Worm (Caenorhabditis elegans) whole organism, L1 larva: ENCODE measurements around the gene ctsa-2.
A peak's percentile ranks its signal among the peaks of the same experiment; 100 is the strongest.

Experiments
- C16A3.4 ChIP-seq: fragments of 150-350 bp; optimal IDR thresholded peaks from 2 replicates; lab custom pipeline; 2014; ENCODE audit warnings: missing biosample characterization, missing genetic modification characterization
- F16B12.6 ChIP-seq: fragments of 150-350 bp; optimal IDR thresholded peaks from 2 replicates; lab custom pipeline; 2014; ENCODE audit warnings: missing biosample characterization, missing genetic modification characterization
- Y116A8C.19 ChIP-seq: sonication (generic microtip); optimal IDR thresholded peaks from 2 replicates; lab custom pipeline; 2016; ENCODE audit warnings: missing compliant biosample characterization, missing genetic modification characterization, borderline replicate concordance
- ceh-63 ChIP-seq: fragments of 200-800 bp; sonication (Bioruptor generic); optimal IDR thresholded peaks from 2 replicates; lab custom pipeline; 2018; ENCODE audit warnings: mild to moderate bottlenecking, missing genetic modification characterization, missing compliant biosample characterization
- ceh-88 ChIP-seq: fragments of 200-800 bp; sonication (Bioruptor generic); IDR thresholded peaks from 2 replicates; pipeline ENCODE4 v1.3.6; 2022; ENCODE audit warnings: missing genetic modification characterization, missing compliant biosample characterization
- ceh-90 ChIP-seq: sonication (generic microtip); optimal IDR thresholded peaks from 2 replicates; lab custom pipeline; 2016; ENCODE audit warnings: missing genetic modification characterization, missing compliant biosample characterization
- dpl-1 ChIP-seq, 3 experiments: fragments of 150-350 bp in 2 of 3; sonication (generic microtip) in 1 of 3; optimal IDR thresholded peaks; 2 replicates each; lab custom pipeline; 2014 to 2017; ENCODE audit warnings: missing biosample characterization in 3 of 3, missing genetic modification characterization in 3 of 3, missing genetic modification reagents in 3 of 3
- dsc-1 ChIP-seq: sonication (generic microtip); optimal IDR thresholded peaks from 2 replicates; lab custom pipeline; 2016; ENCODE audit warnings: mild to moderate bottlenecking, missing genetic modification characterization, missing compliant biosample characterization
- egl-13 ChIP-seq: sonication (generic microtip); optimal IDR thresholded peaks from 2 replicates; lab custom pipeline; 2016; ENCODE audit warnings: missing genotype, missing genetic modification reagents, missing genetic modification characterization, missing compliant biosample characterization
- elt-3 ChIP-seq, 6 experiments: fragments of 150-350 bp in 1 of 6; sonication (generic microtip); optimal IDR thresholded peaks; 2 replicates each; lab custom pipeline; 2017 to 2018; ENCODE audit warnings: missing biosample characterization in 6 of 6, missing genetic modification characterization in 6 of 6, inconsistent platforms in 1 of 6
- ets-5 ChIP-seq: fragments of 200-800 bp; sonication (Bioruptor generic); IDR thresholded peaks from 2 replicates; pipeline ENCODE4 v1.3.6; 2022; ENCODE audit warnings: missing genetic modification characterization, missing compliant biosample characterization
- fkh-10 ChIP-seq: sonication (generic microtip); optimal IDR thresholded peaks from 2 replicates; lab custom pipeline; 2017; ENCODE audit warnings: missing biosample characterization, missing genetic modification reagents, missing genetic modification characterization
- fkh-4 ChIP-seq: sonication (generic microtip); optimal IDR thresholded peaks from 2 replicates; lab custom pipeline; 2016; ENCODE audit warnings: missing compliant biosample characterization, missing genetic modification characterization, borderline replicate concordance
- fkh-8 ChIP-seq: sonication (generic microtip); optimal IDR thresholded peaks from 2 replicates; lab custom pipeline; 2016; ENCODE audit warnings: mild to moderate bottlenecking, missing genetic modification characterization, missing compliant biosample characterization
- fos-1 ChIP-seq: fragments of 150-350 bp; optimal IDR thresholded peaks from 2 replicates; lab custom pipeline; 2014; ENCODE audit warnings: missing biosample characterization, missing genetic modification characterization
- grh-1 ChIP-seq: fragments of 200-800 bp; sonication (Bioruptor generic); IDR thresholded peaks from 2 replicates; pipeline ENCODE4 v1.3.6; 2022; ENCODE audit warnings: missing genetic modification reagents, missing genetic modification characterization, missing compliant biosample characterization
- hlh-17 ChIP-seq: fragments of 200-800 bp; sonication (Bioruptor generic); optimal IDR thresholded peaks from 2 replicates; lab custom pipeline; 2018; ENCODE audit warnings: missing genetic modification characterization, mild to moderate bottlenecking, missing compliant biosample characterization, moderate library complexity, borderline replicate concordance
- irx-1 ChIP-seq: sonication (generic microtip); optimal IDR thresholded peaks from 2 replicates; lab custom pipeline; 2016; ENCODE audit warnings: missing genetic modification characterization, missing compliant biosample characterization
- jun-1 ChIP-seq: fragments of 150-350 bp; optimal IDR thresholded peaks from 2 replicates; lab custom pipeline; 2014; ENCODE audit warnings: missing biosample characterization, missing genetic modification reagents, missing genetic modification characterization
- lin-13 ChIP-seq: fragments of 150-350 bp; optimal IDR thresholded peaks from 2 replicates; lab custom pipeline; 2014; ENCODE audit warnings: missing biosample characterization, missing genetic modification reagents, missing genetic modification characterization
- lin-14 ChIP-seq: fragments of 200-800 bp; sonication (Bioruptor generic); optimal IDR thresholded peaks from 2 replicates; lab custom pipeline; 2018; ENCODE audit warnings: mild to moderate bottlenecking, missing genetic modification characterization, moderate library complexity, missing compliant biosample characterization
- lin-35 ChIP-seq, 2 experiments: fragments of 150-350 bp; optimal IDR thresholded peaks; 2 replicates each; lab custom pipeline; 2014; ENCODE audit warnings: missing biosample characterization in 2 of 2, missing genetic modification characterization in 2 of 2, missing genetic modification reagents in 2 of 2
- lin-39 ChIP-seq: fragments of 150-350 bp; optimal IDR thresholded peaks from 2 replicates; lab custom pipeline; 2014; ENCODE audit warnings: missing biosample characterization, missing genetic modification reagents, missing genetic modification characterization
- lir-3 ChIP-seq: sonication (generic microtip); optimal IDR thresholded peaks from 2 replicates; lab custom pipeline; 2016; ENCODE audit warnings: mild to moderate bottlenecking, missing genetic modification characterization, moderate library complexity, missing compliant biosample characterization; ENCODE audit not compliant: poor library complexity
- lsy-2 ChIP-seq, 2 experiments: fragments of 150-350 bp; optimal IDR thresholded peaks; 2 replicates each; lab custom pipeline; 2014; ENCODE audit warnings: missing biosample characterization in 2 of 2, missing genetic modification characterization in 2 of 2
- mab-9 ChIP-seq: fragments of 200-800 bp; sonication (Bioruptor generic); IDR thresholded peaks from 2 replicates; pipeline ENCODE4 v1.3.6; 2022; ENCODE audit warnings: missing genetic modification reagents, missing genetic modification characterization, missing compliant biosample characterization
- mep-1 ChIP-seq: fragments of 150-350 bp; optimal IDR thresholded peaks from 2 replicates; lab custom pipeline; 2014; ENCODE audit warnings: missing biosample characterization, missing genetic modification characterization
- nhr-11 ChIP-seq: fragments of 150-350 bp; optimal IDR thresholded peaks from 2 replicates; lab custom pipeline; 2014; ENCODE audit warnings: missing biosample characterization, missing genetic modification characterization
- nhr-12 ChIP-seq: sonication (generic microtip); optimal IDR thresholded peaks from 2 replicates; lab custom pipeline; 2017; ENCODE audit warnings: missing biosample characterization, missing genetic modification characterization
- nhr-71 ChIP-seq: sonication (generic microtip); optimal IDR thresholded peaks from 2 replicates; lab custom pipeline; 2016; ENCODE audit warnings: mild to moderate bottlenecking, missing genetic modification characterization, moderate library complexity, missing compliant biosample characterization
- nhr-76 ChIP-seq: sonication (generic microtip); optimal IDR thresholded peaks from 2 replicates; lab custom pipeline; 2017; ENCODE audit warnings: missing biosample characterization, missing genetic modification characterization
- nhr-77 ChIP-seq: fragments of 150-350 bp; optimal IDR thresholded peaks from 2 replicates; lab custom pipeline; 2014; ENCODE audit warnings: missing biosample characterization, missing genetic modification characterization
- nhr-84 ChIP-seq: sonication (generic microtip); optimal IDR thresholded peaks from 2 replicates; lab custom pipeline; 2017; ENCODE audit warnings: missing biosample characterization, missing genetic modification characterization
- nhr-90 ChIP-seq: sonication (generic microtip); optimal IDR thresholded peaks from 2 replicates; lab custom pipeline; 2016; ENCODE audit warnings: mild to moderate bottlenecking, missing genetic modification characterization, missing compliant biosample characterization; ENCODE audit not compliant: poor library complexity
- pag-3 ChIP-seq: sonication (generic microtip); optimal IDR thresholded peaks from 2 replicates; lab custom pipeline; 2017; ENCODE audit warnings: missing genetic modification characterization, mild to moderate bottlenecking, missing compliant biosample characterization, antibody characterized with exemption, borderline replicate concordance; ENCODE audit not compliant: insufficient read depth
- skn-1 ChIP-seq: fragments of 150-350 bp; optimal IDR thresholded peaks from 2 replicates; lab custom pipeline; 2014; ENCODE audit warnings: missing biosample characterization, missing genetic modification characterization
- snu-23 ChIP-seq: sonication (generic microtip); optimal IDR thresholded peaks from 2 replicates; lab custom pipeline; 2016; ENCODE audit warnings: missing genetic modification characterization, missing compliant biosample characterization
- sup-37 ChIP-seq: fragments of 200-800 bp; sonication (Bioruptor generic); optimal IDR thresholded peaks from 2 replicates; lab custom pipeline; 2018; ENCODE audit warnings: mild to moderate bottlenecking, missing genetic modification characterization, missing compliant biosample characterization
- unc-62 ChIP-seq: fragments of 150-350 bp; optimal IDR thresholded peaks from 2 replicates; lab custom pipeline; 2014; ENCODE audit warnings: missing biosample characterization, missing genetic modification reagents, missing genetic modification characterization
- unc-86 ChIP-seq: sonication (generic microtip); optimal IDR thresholded peaks from 2 replicates; lab custom pipeline; 2016; ENCODE audit warnings: missing genetic modification characterization, missing compliant biosample characterization
- unc-98 ChIP-seq: fragments of 200-800 bp; sonication (Bioruptor generic); IDR thresholded peaks from 2 replicates; pipeline ENCODE4 v1.3.6; 2022; ENCODE audit warnings: missing genetic modification characterization, missing compliant biosample characterization
- zag-1 ChIP-seq: fragments of 150-350 bp; optimal IDR thresholded peaks from 2 replicates; lab custom pipeline; 2014; ENCODE audit warnings: missing biosample characterization, missing genetic modification characterization
- ztf-11 ChIP-seq, 2 experiments: sonication (generic microtip); optimal IDR thresholded peaks; 2 replicates each; lab custom pipeline; 2016 to 2017; ENCODE audit warnings: missing genetic modification characterization in 2 of 2, missing biosample characterization in 1 of 2, missing compliant biosample characterization in 1 of 2
- ztf-4 ChIP-seq: fragments of 150-350 bp; optimal IDR thresholded peaks from 2 replicates; lab custom pipeline; 2014; ENCODE audit warnings: missing biosample characterization, missing genetic modification characterization

Gene ctsa-2

DNA sequence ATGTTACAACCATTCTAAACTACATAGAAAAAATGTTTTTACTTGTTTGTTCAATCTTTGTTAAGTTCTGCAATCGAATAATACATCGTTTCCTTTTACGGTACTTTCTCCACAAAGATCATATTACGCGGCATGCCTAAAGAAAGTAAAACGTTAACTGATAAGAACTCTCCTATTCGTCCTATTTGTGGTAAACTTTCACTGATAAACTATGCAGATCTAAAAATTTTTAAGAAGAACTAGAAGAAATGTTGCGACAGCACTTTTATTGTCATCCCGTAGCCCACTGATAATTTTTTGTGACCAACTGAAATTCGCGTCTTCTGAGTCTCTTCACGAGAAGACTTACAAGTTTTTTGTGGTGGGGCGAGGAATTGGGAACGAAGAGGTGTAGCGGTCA is 3.3 kb downstream of the ctsa-2 start (continued):
- TF ChIP-seq grh-1 (no peak), fkh-4 (tag; lab: Kevin White, UChicago) (no peak), Y116A8C.19 (tag; lab: Kevin White, UChicago) (no peak), nhr-76 (tag; lab: Kevin White, UChicago) (no peak), lsy-2 (tag; optimal IDR thresholded peaks at IDR 0.05; lab: Kevin White, UChicago) (peak in 1 of 2 experiments; percentile 22), hlh-17 (GFP tag; lab: Kevin White, UChicago) (no peak), fkh-8 (tag; lab: Kevin White, UChicago) (no peak), fos-1 (tag; lab: Kevin White, UChicago) (no peak), nhr-11 (no peak), ztf-11 (tag; optimal IDR thresholded peaks at IDR 0.05; lab: Kevin White, UChicago) (no peak), dpl-1 (GFP tag; optimal IDR thresholded peaks at IDR 0.05; lab: Kevin White, UChicago) (no peak), nhr-90 (tag; lab: Kevin White, UChicago) (peak; percentile 1), lin-39 (tag; lab: Kevin White, UChicago) (no peak)

DNA sequence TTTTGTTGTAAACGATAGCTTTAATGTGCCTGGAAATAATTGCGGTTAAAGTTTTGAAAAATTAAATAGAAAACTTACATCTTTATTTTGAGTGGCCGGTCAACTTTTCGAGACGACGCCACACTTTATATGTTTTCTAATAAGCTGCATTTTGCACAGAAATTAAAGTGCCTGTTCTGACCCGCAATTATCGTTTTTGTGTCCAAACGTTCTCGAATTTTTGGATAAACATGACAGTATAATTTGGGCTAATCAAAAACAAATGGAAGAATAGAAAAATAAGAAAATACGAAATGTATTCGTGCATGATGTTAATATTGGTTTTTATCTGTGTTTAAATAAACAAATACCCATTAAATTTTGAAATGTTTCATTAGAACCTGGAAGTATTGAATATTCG is 9.7 kb downstream of the ctsa-2 start, which contains the start of gene K10C2.12:
K10C2.12 (minus strand) TSS at position 101 of the 400 bp plus-strand sequence.
- TF ChIP-seq lir-3 (tag; lab: Kevin White, UChicago) (no peak), zag-1 (no peak), lin-39 (tag; lab: Kevin White, UChicago) (no peak), lin-35 (GFP tag; optimal IDR thresholded peaks at IDR 0.05; lab: Kevin White, UChicago) (no peak), jun-1 (no peak), nhr-77 (tag; lab: Kevin White, UChicago) (no peak), nhr-90 (tag; lab: Kevin White, UChicago) (no peak)

DNA sequence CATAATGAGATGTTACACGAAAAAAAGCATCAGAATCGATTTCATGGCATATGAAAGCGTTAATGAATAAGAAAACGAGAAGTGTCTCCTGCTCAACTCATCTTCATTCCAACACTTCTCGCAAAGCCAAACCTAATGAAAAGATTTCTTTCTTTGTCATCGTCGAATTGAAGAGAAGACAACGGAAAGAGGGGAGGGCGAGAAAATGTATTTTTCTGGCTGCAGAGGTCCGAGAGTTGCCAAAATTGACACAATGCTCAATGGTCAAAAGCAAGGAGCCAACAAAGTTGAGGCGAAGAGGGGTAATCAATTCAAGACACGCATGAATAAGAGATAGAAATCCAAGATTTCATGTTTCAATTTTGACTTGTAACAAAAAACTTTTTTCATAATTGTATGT is 11.3 kb downstream of the ctsa-2 start:
- TF ChIP-seq irx-1 (no peak), dsc-1 (peak; percentile 35), lin-14 (peak; percentile 48), jun-1 (no peak), fkh-10 (GFP tag; lab: Kevin White, UChicago) (peak; percentile 64)

DNA sequence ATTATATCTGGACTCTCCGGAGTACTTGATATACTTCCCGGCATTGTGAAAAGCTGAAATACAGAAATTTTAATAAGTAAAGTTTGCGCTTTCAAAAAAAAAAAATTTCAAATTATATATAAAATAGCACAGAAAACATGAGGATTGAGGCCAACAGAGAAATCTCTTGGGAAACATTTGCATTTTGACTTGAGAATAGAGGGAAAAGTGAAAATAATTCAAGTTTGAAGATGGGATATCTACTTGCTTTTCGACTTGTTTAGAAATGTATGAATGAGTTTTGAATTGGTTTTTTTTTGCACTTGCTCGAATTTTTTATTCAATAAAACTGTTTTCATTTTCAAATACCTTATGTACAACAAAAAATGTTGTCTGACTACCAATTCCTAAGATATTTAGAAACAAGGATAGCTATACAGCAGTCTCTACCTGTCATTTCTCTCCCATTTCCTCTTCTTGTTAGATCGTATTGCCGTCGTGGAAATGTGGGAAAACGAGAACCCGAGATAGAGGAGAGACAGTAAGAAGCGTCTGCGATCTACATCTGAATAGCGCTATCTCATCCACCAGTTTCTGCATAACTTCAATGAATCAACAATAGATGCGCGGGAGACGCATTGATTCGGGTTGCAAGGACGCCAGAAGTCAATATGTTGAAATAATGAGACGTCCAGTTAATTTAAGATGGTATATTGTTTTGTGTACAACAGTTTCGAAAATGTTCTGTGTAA is 13.9 kb downstream of the ctsa-2 start, which contains the start of gene T22E5.6:
T22E5.6 (minus strand) TSS at position 51 of the 731 bp plus-strand sequence.
- no peak for TF ChIP-seq ceh-90 (tag; lab: Kevin White, UChicago)
- no peak for TF ChIP-seq lir-3 (tag; lab: Kevin White, UChicago)
- TF ChIP-seq nhr-76 (tag; lab: Kevin White, UChicago): no peak
- no peak for TF ChIP-seq lin-13
- TF ChIP-seq fkh-4 (tag; lab: Kevin White, UChicago): no peak
- TF ChIP-seq fos-1 (tag; lab: Kevin White, UChicago): no peak
- no peak for TF ChIP-seq ceh-63
- TF ChIP-seq grh-1: no peak
- peak; percentile 65 for TF ChIP-seq lin-14
- no peak for TF ChIP-seq pag-3 (tag; lab: Kevin White, UChicago)
- TF ChIP-seq C16A3.4 (tag; lab: Kevin White, UChicago): no peak
- TF ChIP-seq unc-62: no peak
- no peak for TF ChIP-seq zag-1
- TF ChIP-seq nhr-77 (tag; lab: Kevin White, UChicago): no peak
- no peak for TF ChIP-seq ztf-4 (tag; lab: Kevin White, UChicago)
- TF ChIP-seq skn-1: no peak
- TF ChIP-seq unc-86 (tag; lab: Kevin White, UChicago): no peak
- no peak for TF ChIP-seq nhr-84 (tag; lab: Kevin White, UChicago)
- no peak for TF ChIP-seq ets-5 (GFP tag; lab: Robert Waterston, UW)
- TF ChIP-seq Y116A8C.19 (tag; lab: Kevin White, UChicago): no peak
- TF ChIP-seq mep-1: peak; percentile 40
- TF ChIP-seq unc-98 (GFP tag; lab: Robert Waterston, UW): no peak
- TF ChIP-seq egl-13 (tag; lab: Kevin White, UChicago): no peak
- TF ChIP-seq ceh-88 (GFP tag; lab: Robert Waterston, UW): no peak
- no peak for TF ChIP-seq nhr-71 (tag; lab: Kevin White, UChicago)
- TF ChIP-seq nhr-12 (tag; lab: Kevin White, UChicago): no peak
- TF ChIP-seq mab-9 (GFP tag; lab: Robert Waterston, UW): no peak
- no peak for TF ChIP-seq sup-37 (GFP tag; lab: Kevin White, UChicago)
- TF ChIP-seq snu-23 (GFP tag; lab: Kevin White, UChicago): peak; percentile 37
- peak in 2 of 6 experiments; percentile 20 to 37 for TF ChIP-seq elt-3 (tag; optimal IDR thresholded peaks at IDR 0.05; lab: Kevin White, UChicago)
- TF ChIP-seq F16B12.6: no peak
